Fruit fly (Drosophila melanogaster) whole organism, wandering third instar larva: ENCODE measurements around the gene CG14096.
A peak's percentile ranks its signal among the peaks of the same experiment; 100 is the strongest.

Experiments
- Dfd ChIP-seq: fragments of >200 bp; optimal IDR thresholded peaks from 2 replicates; lab custom pipeline; 2017; ENCODE audit warnings: missing biosample characterization, missing genetic modification characterization
- GATAd ChIP-seq: sonication (Bioruptor generic); optimal IDR thresholded peaks from 2 replicates; lab custom pipeline; 2016; ENCODE audit warnings: missing biosample characterization, missing genetic modification characterization
- HLH106 ChIP-seq: fragments of 200-800 bp; optimal IDR thresholded peaks from 3 replicates; lab custom pipeline; 2019; ENCODE audit warnings: missing biosample characterization, mild to moderate bottlenecking, missing genetic modification characterization, moderate library complexity
- Hr78 ChIP-seq: fragments of >200 bp; optimal IDR thresholded peaks from 2 replicates; lab custom pipeline; 2017; ENCODE audit warnings: missing biosample characterization, missing genetic modification characterization
- Mio ChIP-seq: sonication (Bioruptor generic); optimal IDR thresholded peaks from 2 replicates; lab custom pipeline; 2016; ENCODE audit warnings: missing biosample characterization, missing genetic modification characterization
- N ChIP-seq: fragments of >200 bp; optimal IDR thresholded peaks from 2 replicates; lab custom pipeline; 2018; ENCODE audit warnings: missing biosample characterization, missing external identifiers, missing genetic modification characterization
- Rel ChIP-seq, 2 experiments: fragments of 200-800 bp; sonication (Bioruptor generic) in 1 of 2; optimal IDR thresholded peaks; 2 replicates in 1 of 2; 3 replicates in 1 of 2; lab custom pipeline; 2016 to 2019; ENCODE audit warnings: mild to moderate bottlenecking in 2 of 2, missing biosample characterization in 2 of 2, missing genetic modification characterization in 2 of 2, moderate library complexity in 1 of 2
- Sp1 ChIP-seq: fragments of 200-800 bp; sonication (Bioruptor generic); optimal IDR thresholded peaks from 3 replicates; lab custom pipeline; 2019; ENCODE audit warnings: missing biosample characterization, mild to moderate bottlenecking, missing genetic modification characterization, moderate library complexity
- Vsx2 ChIP-seq: fragments of 200-300, 225-300 bp; sonication (Bioruptor generic); optimal IDR thresholded peaks from 2 replicates; lab custom pipeline; 2018; ENCODE audit warnings: missing biosample characterization, missing genetic modification characterization; ENCODE audit not compliant: partially characterized antibody
- br ChIP-seq: fragments of 200-800 bp; sonication (Bioruptor generic); optimal IDR thresholded peaks from 2 replicates; lab custom pipeline; 2016; ENCODE audit warnings: missing biosample characterization, missing genetic modification characterization
- dsf ChIP-seq: sonication (Bioruptor generic); optimal IDR thresholded peaks from 2 replicates; lab custom pipeline; 2016; ENCODE audit warnings: missing biosample characterization, missing genetic modification characterization, borderline replicate concordance
- ey ChIP-seq: fragments of 200-800 bp; sonication (Bioruptor generic); optimal IDR thresholded peaks from 2 replicates; lab custom pipeline; 2016; ENCODE audit warnings: missing biosample characterization, missing genetic modification characterization
- foxo ChIP-seq, 2 experiments: fragments of 200-800 bp; sonication (Bioruptor generic); optimal IDR thresholded peaks; 2 replicates in 1 of 2; 3 replicates in 1 of 2; lab custom pipeline; 2016 to 2017; ENCODE audit warnings: missing biosample characterization in 2 of 2, missing genetic modification characterization in 2 of 2
- fru ChIP-seq: fragments of 200-800 bp; sonication (Bioruptor generic); optimal IDR thresholded peaks from 3 replicates; lab custom pipeline; 2016; ENCODE audit warnings: missing biosample characterization, mild to moderate bottlenecking, missing genetic modification characterization
- h ChIP-seq: fragments of 200-800 bp; sonication (Bioruptor generic); optimal IDR thresholded peaks from 3 replicates; lab custom pipeline; 2016; ENCODE audit warnings: missing biosample characterization, mild to moderate bottlenecking, missing genetic modification characterization
- jim ChIP-seq: fragments of 175-275, 200-325 bp; sonication (Bioruptor generic); optimal IDR thresholded peaks from 2 replicates; lab custom pipeline; 2016; ENCODE audit warnings: missing biosample characterization, mild to moderate bottlenecking, missing genetic modification characterization
- lola ChIP-seq: fragments of >200 bp; optimal IDR thresholded peaks from 2 replicates; lab custom pipeline; 2017; ENCODE audit warnings: missing biosample characterization, missing genetic modification characterization
- psq ChIP-seq: fragments of 200-800 bp; sonication (Bioruptor generic); optimal IDR thresholded peaks from 3 replicates; lab custom pipeline; 2017; ENCODE audit warnings: missing biosample characterization, mild to moderate bottlenecking, missing genetic modification characterization, moderate library complexity
- rgr ChIP-seq: fragments of 200-800 bp; sonication (Bioruptor generic); optimal IDR thresholded peaks from 3 replicates; lab custom pipeline; 2016; ENCODE audit warnings: missing biosample characterization, mild to moderate bottlenecking, missing genetic modification characterization
- sage ChIP-seq: fragments of 200-800 bp; sonication (Bioruptor generic); optimal IDR thresholded peaks from 2 replicates; lab custom pipeline; 2016; ENCODE audit warnings: missing biosample characterization, mild to moderate bottlenecking, missing genetic modification characterization
- tai ChIP-seq: sonication (Bioruptor generic); optimal IDR thresholded peaks from 2 replicates; lab custom pipeline; 2016; ENCODE audit warnings: missing biosample characterization, missing genetic modification characterization
- usp ChIP-seq: fragments of >200 bp; optimal IDR thresholded peaks from 2 replicates; lab custom pipeline; 2017; ENCODE audit warnings: missing biosample characterization, missing genetic modification characterization

Gene CG14096

DNA sequence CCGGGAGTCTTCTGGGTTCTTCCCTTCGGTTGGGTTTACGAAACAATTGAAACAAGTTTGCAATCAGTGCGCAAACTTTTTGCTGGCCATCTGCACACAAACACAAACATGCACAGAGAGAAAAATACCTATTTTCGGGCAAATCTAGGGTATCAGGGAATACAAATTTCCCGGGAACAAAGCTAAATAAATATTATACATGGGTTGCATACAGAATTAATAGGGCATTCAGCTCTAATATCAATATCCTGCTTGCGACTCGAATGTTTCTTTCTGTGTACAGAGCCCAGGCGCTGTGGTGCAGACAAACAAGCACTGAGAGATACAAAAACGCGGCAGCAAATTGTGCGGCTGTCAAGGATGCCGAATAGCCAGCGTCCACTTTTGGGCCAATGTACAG lies 22.8 kb downstream of the CG14096 start:
- TF ChIP-seq foxo (GFP tag; optimal IDR thresholded peaks at IDR 0.05; lab: Kevin White, UChicago) (peak in 1 of 2 experiments; percentile 47), h (GFP tag; lab: Kevin White, UChicago) (peak; percentile 38), N (GFP tag; lab: Kevin White, UChicago) (no peak), ey (GFP tag; lab: Kevin White, UChicago) (peak; percentile 28), rgr (GFP tag; lab: Kevin White, UChicago) (peak; percentile 34), Mio (no peak), fru (GFP tag; lab: Kevin White, UChicago) (peak; percentile 29), HLH106 (tag; lab: Kevin White, UChicago) (peak; percentile 20), sage (GFP tag; lab: Kevin White, UChicago) (no peak), br (GFP tag; lab: Kevin White, UChicago) (peak; percentile 36)

DNA sequence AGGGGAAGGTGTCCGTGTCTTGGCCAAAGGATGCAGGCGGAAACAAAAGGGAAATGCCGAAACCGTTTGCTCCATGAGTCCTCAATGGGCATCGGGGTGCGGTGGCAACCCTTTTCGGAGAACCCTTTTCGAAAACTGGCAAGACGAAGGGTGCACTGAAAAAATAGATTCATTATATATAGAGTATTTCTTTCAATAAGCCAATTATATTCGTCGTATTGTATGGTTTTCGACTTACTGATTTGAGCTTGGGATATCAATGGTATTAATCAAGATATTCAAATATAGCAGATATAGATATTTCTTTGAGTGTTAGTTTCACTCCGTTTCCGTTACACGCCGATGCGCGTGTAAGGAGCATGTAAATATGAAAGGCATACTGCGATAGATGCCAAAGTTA lies 24.6 kb downstream of the CG14096 start:
- TF ChIP-seq tai (GFP tag; lab: Kevin White, UChicago) (no peak), h (GFP tag; lab: Kevin White, UChicago) (peak; percentile 9), Dfd (GFP tag; lab: Kevin White, UChicago) (no peak), psq (no peak), dsf (no peak), rgr (GFP tag; lab: Kevin White, UChicago) (no peak), Rel (GFP tag; optimal IDR thresholded peaks at IDR 0.05; lab: Kevin White, UChicago) (no peak), Rel (tag; optimal IDR thresholded peaks at IDR 0.05; lab: Kevin White, UChicago) (no peak), fru (GFP tag; lab: Kevin White, UChicago) (peak; percentile 21), Vsx2 (GFP tag; lab: Kevin White, UChicago) (no peak), Hr78 (GFP tag; lab: Kevin White, UChicago) (no peak), lola (no peak), GATAd (GFP tag; lab: Kevin White, UChicago) (no peak), foxo (GFP tag; optimal IDR thresholded peaks at IDR 0.05; lab: Kevin White, UChicago) (peak in 1 of 2 experiments; percentile 20), jim (GFP tag; lab: Kevin White, UChicago) (no peak), usp (GFP tag; lab: Kevin White, UChicago) (no peak), Sp1 (peak; percentile 27)
